Worm (Caenorhabditis elegans) whole organism, L4 larva: ENCODE measurements around the gene F53A9.6.

Source experiments
- Y105C5A.15 ChIP-seq: fragments of 200-800 bp; sonication (Bioruptor generic); IDR thresholded peaks from 2 replicates; pipeline ENCODE4 v1.3.6; 2022; ENCODE audit warnings: missing genetic modification characterization, missing compliant biosample characterization
- Y48G9A.11 ChIP-seq: fragments of 200-800 bp; sonication (Bioruptor generic); IDR thresholded peaks from 2 replicates; pipeline ENCODE4 v1.3.6; 2022; ENCODE audit warnings: missing genetic modification reagents, missing genetic modification characterization, missing compliant biosample characterization
- aha-1 ChIP-seq: fragments of 150-350 bp; peaks from one replicate; lab custom pipeline; 2014; ENCODE audit warnings: missing biosample characterization, missing genetic modification characterization
- attf-4 ChIP-seq: sonication (generic microtip); optimal IDR thresholded peaks from 3 replicates; lab custom pipeline; 2017; ENCODE audit warnings: missing biosample characterization, missing genetic modification characterization
- ceh-32 ChIP-seq: sonication (generic microtip); optimal IDR thresholded peaks from 2 replicates; lab custom pipeline; 2016; ENCODE audit warnings: mild to moderate bottlenecking, missing genetic modification characterization, missing compliant biosample characterization; ENCODE audit not compliant: poor library complexity
- ces-1 ChIP-seq: fragments of 150-350 bp; sonication (generic microtip); optimal IDR thresholded peaks from 4 replicates; lab custom pipeline; 2014; ENCODE audit warnings: missing biosample characterization, missing genetic modification reagents, missing genetic modification characterization
- dmd-6 ChIP-seq: fragments of 200-800 bp; sonication (Bioruptor generic); IDR thresholded peaks from 2 replicates; pipeline ENCODE4 v1.3.6; 2022; ENCODE audit warnings: missing genetic modification reagents, missing genetic modification characterization, missing compliant biosample characterization
- dmd-8 ChIP-seq: fragments of 200-800 bp; sonication (Bioruptor generic); IDR thresholded peaks from 2 replicates; pipeline ENCODE4 v1.3.6; 2022; ENCODE audit warnings: missing genetic modification characterization, missing compliant biosample characterization
- egl-43 ChIP-seq: fragments of 200-800 bp; sonication (Bioruptor generic); IDR thresholded peaks from 2 replicates; pipeline ENCODE4 v1.3.6; 2022; ENCODE audit warnings: missing genetic modification reagents, missing genetic modification characterization, missing compliant biosample characterization
- gei-8 ChIP-seq: fragments of 200-800 bp; sonication (Bioruptor generic); optimal IDR thresholded peaks from 2 replicates; lab custom pipeline; 2018; ENCODE audit warnings: mild to moderate bottlenecking, missing genetic modification characterization, missing compliant biosample characterization
- hlh-30 ChIP-seq: sonication (generic microtip); optimal IDR thresholded peaks from 2 replicates; lab custom pipeline; 2017; ENCODE audit warnings: antibody characterized with exemption, mild to moderate bottlenecking, missing genetic modification characterization, missing compliant biosample characterization; ENCODE audit not compliant: insufficient read depth
- lin-1 ChIP-seq: fragments of 200-800 bp; sonication (Bioruptor generic); IDR thresholded peaks from 2 replicates; pipeline ENCODE4 v1.3.6; 2022; ENCODE audit warnings: missing genetic modification reagents, missing genetic modification characterization, missing compliant biosample characterization
- lin-13 ChIP-seq: fragments of 150-350 bp; optimal IDR thresholded peaks from 2 replicates; lab custom pipeline; 2014; ENCODE audit warnings: missing biosample characterization, missing genetic modification reagents, missing genetic modification characterization
- lin-15B ChIP-seq: fragments of 150-350 bp; sonication (generic microtip); optimal IDR thresholded peaks from 3 replicates; lab custom pipeline; 2014; ENCODE audit warnings: missing biosample characterization, missing genetic modification characterization
- lin-38 ChIP-seq: fragments of 200-800 bp; sonication (Bioruptor generic); IDR thresholded peaks from 2 replicates; pipeline ENCODE4 v1.3.6; 2022; ENCODE audit warnings: missing genetic modification reagents, missing genetic modification characterization, missing compliant biosample characterization
- lin-39 ChIP-seq: fragments of 150-350 bp; optimal IDR thresholded peaks from 2 replicates; lab custom pipeline; 2014; ENCODE audit warnings: missing biosample characterization, missing genetic modification reagents, missing genetic modification characterization
- lsy-2 ChIP-seq, 2 experiments: fragments of 150-350 bp in 1 of 2; sonication (generic microtip) in 1 of 2; optimal IDR thresholded peaks; 2 replicates each; lab custom pipeline; 2014 to 2017; ENCODE audit warnings: missing biosample characterization in 2 of 2, missing genetic modification characterization in 2 of 2
- madf-5 ChIP-seq, 2 experiments: fragments of 200-800 bp; sonication (Bioruptor generic); IDR thresholded peaks; 2 replicates each; pipeline ENCODE4 v1.3.6; 2022; ENCODE audit warnings: missing compliant biosample characterization in 2 of 2, missing genetic modification characterization in 2 of 2
- madf-9 ChIP-seq: fragments of 200-800 bp; sonication (Bioruptor generic); conservative IDR thresholded peaks from 2 replicates; pipeline ENCODE4 v1.3.6; 2022; ENCODE audit warnings: missing genetic modification reagents, missing genetic modification characterization, missing compliant biosample characterization
- mdt-29 ChIP-seq: fragments of 200-800 bp; sonication (Bioruptor generic); IDR thresholded peaks from 2 replicates; pipeline ENCODE4 v1.3.6; 2022; ENCODE audit warnings: missing genetic modification reagents, missing genetic modification characterization, missing compliant biosample characterization
- mes-2 ChIP-seq: sonication (generic microtip); optimal IDR thresholded peaks from 2 replicates; lab custom pipeline; 2016; ENCODE audit warnings: missing genotype, mild to moderate bottlenecking, missing genetic modification characterization, missing compliant biosample characterization; ENCODE audit not compliant: poor library complexity, severe bottlenecking
- mxl-3 ChIP-seq: fragments of 200-800 bp; sonication (Bioruptor generic); optimal IDR thresholded peaks from 2 replicates; lab custom pipeline; 2018; ENCODE audit warnings: mild to moderate bottlenecking, missing genetic modification characterization, missing compliant biosample characterization
- nhr-25 ChIP-seq: sonication (generic microtip); optimal IDR thresholded peaks from 2 replicates; lab custom pipeline; 2017; ENCODE audit warnings: missing genetic modification characterization, mild to moderate bottlenecking, missing compliant biosample characterization, antibody characterized with exemption, moderate library complexity, borderline replicate concordance; ENCODE audit not compliant: insufficient read depth
- nhr-41 ChIP-seq: fragments of 200-800 bp; sonication (Bioruptor generic); IDR thresholded peaks from 2 replicates; pipeline ENCODE4 v1.3.6; 2022; ENCODE audit warnings: missing genetic modification reagents, missing genetic modification characterization, missing compliant biosample characterization
- pqm-1 ChIP-seq: sonication (generic microtip); optimal IDR thresholded peaks from 2 replicates; lab custom pipeline; 2017; ENCODE audit warnings: missing biosample characterization, missing genetic modification characterization
- rbr-2 ChIP-seq: sonication (generic microtip); optimal IDR thresholded peaks from 2 replicates; lab custom pipeline; 2016; ENCODE audit warnings: missing genotype, missing genetic modification characterization, missing compliant biosample characterization
- saeg-2 ChIP-seq: fragments of 200-800 bp; sonication (Bioruptor generic); IDR thresholded peaks from 2 replicates; pipeline ENCODE4 v1.3.6; 2022; ENCODE audit warnings: missing genetic modification reagents, missing genetic modification characterization, missing compliant biosample characterization
- sdz-12 ChIP-seq: fragments of 200-800 bp; sonication (Bioruptor generic); optimal IDR thresholded peaks from 2 replicates; lab custom pipeline; 2018; ENCODE audit warnings: mild to moderate bottlenecking, missing genetic modification characterization, missing compliant biosample characterization
- set-16 ChIP-seq: fragments of 200-800 bp; sonication (Bioruptor generic); IDR thresholded peaks from 2 replicates; pipeline ENCODE4 v1.3.6; 2022; ENCODE audit warnings: missing genetic modification reagents, missing genetic modification characterization, missing compliant biosample characterization
- snpc-1.2 ChIP-seq: fragments of 200-800 bp; sonication (Bioruptor generic); IDR thresholded peaks from 2 replicates; pipeline ENCODE4 v1.3.6; 2022; ENCODE audit warnings: missing genetic modification reagents, missing genetic modification characterization, missing compliant biosample characterization
- spr-1 ChIP-seq: sonication (generic microtip); optimal IDR thresholded peaks from 2 replicates; lab custom pipeline; 2016; ENCODE audit warnings: mild to moderate bottlenecking, missing genetic modification characterization, missing compliant biosample characterization
- unc-130 ChIP-seq: sonication (generic microtip); optimal IDR thresholded peaks from 2 replicates; lab custom pipeline; 2016; ENCODE audit warnings: missing genetic modification reagents, missing genetic modification characterization, missing compliant biosample characterization
- unc-62 ChIP-seq, 3 experiments: fragments of 150-350 bp in 1 of 3; sonication (generic microtip); optimal IDR thresholded peaks in 2 of 3; peaks in 1 of 3; 1 replicate in 1 of 3; 2 replicates in 2 of 3; lab custom pipeline; 2014 to 2017; ENCODE audit warnings: missing biosample characterization in 3 of 3, missing genetic modification characterization in 3 of 3, missing genetic modification reagents in 3 of 3, missing genotype in 1 of 3
- ztf-7 ChIP-seq: fragments of 150-350 bp; optimal IDR thresholded peaks from 2 replicates; lab custom pipeline; 2014; ENCODE audit warnings: missing biosample characterization, missing genetic modification characterization

Gene F53A9.6

ce11 chrX:8708053-8708452 lies 5.6 kb downstream of the F53A9.6 start, which contains the start of gene F53A9.3:
Gene F53A9.3, plus strand, starts transcription at chrX:8708353.
- no peak for TF ChIP-seq egl-43 (GFP tag; lab: Robert Waterston, UW)
- TF ChIP-seq lin-1 (GFP tag; lab: Robert Waterston, UW), result no peak
- TF ChIP-seq mes-2 (tag; lab: Kevin White, UChicago), result no peak
- no peak for TF ChIP-seq lin-38
- no peak for TF ChIP-seq unc-62 (GFP tag; optimal IDR thresholded peaks at IDR 0.05 in 1 of 2; lab: Kevin White, UChicago)
- no peak for TF ChIP-seq unc-62 (tag; optimal IDR thresholded peaks at IDR 0.05; lab: Kevin White, UChicago)
- no peak for TF ChIP-seq mxl-3 (GFP tag; lab: Kevin White, UChicago)
- no peak for TF ChIP-seq lin-15B (tag; lab: Kevin White, UChicago)
- TF ChIP-seq nhr-41, result no peak
- no peak for TF ChIP-seq ces-1 (GFP tag; lab: Kevin White, UChicago)
- TF ChIP-seq snpc-1.2 (GFP tag; lab: Robert Waterston, UW), result no peak
- no peak for TF ChIP-seq gei-8
- no peak for TF ChIP-seq Y105C5A.15 (GFP tag; lab: Robert Waterston, UW)
- no peak for TF ChIP-seq lin-39 (tag; lab: Kevin White, UChicago)
- TF ChIP-seq set-16 (GFP tag; lab: Robert Waterston, UW), result no peak
- no peak for TF ChIP-seq hlh-30 (tag; lab: Kevin White, UChicago)
- TF ChIP-seq, all 104 proteins: peak for 0

DNA sequence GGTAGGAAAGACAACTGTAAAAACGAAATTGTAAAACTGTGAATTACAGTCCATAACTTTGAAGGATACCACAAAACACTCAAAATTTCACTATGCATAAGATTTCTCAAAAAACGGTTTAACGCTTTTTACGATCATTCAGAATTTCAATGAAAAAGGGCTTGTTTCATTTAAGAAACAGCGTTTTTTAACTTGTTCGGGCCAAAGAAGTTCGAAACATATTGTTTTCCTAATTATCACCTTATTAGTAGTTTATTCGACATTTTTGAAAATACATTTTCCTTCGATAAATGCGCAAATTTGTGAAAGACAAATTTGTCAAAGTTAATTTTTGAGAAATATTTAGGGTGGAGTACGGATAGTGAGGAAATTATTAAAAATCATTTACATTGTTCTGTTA lies 8.8 kb downstream of the F53A9.6 start:
- TF ChIP-seq aha-1 (peak; percentile 90), nhr-41 (no peak)

- no peak for TF ChIP-seq ceh-32 (tag; lab: Kevin White, UChicago)
- TF ChIP-seq rbr-2, result no peak
- no peak for TF ChIP-seq madf-9
- no peak for TF ChIP-seq set-16 (GFP tag; lab: Robert Waterston, UW)
- no peak for TF ChIP-seq lsy-2 (tag; optimal IDR thresholded peaks at IDR 0.05; lab: Kevin White, UChicago)
- no peak for TF ChIP-seq madf-5 (GFP tag; IDR thresholded peaks at IDR 0.05; lab: Robert Waterston, UW)
- no peak for TF ChIP-seq pqm-1 (tag; lab: Kevin White, UChicago)
- no peak for TF ChIP-seq nhr-25 (tag; lab: Kevin White, UChicago)
These were observed 9.8 kb downstream of the F53A9.6 start, which contains the start of gene jbts-14 for ce11 chrX:8703664-8704356. Gene jbts-14, plus strand, starts transcription at chrX:8704306.

DNA sequence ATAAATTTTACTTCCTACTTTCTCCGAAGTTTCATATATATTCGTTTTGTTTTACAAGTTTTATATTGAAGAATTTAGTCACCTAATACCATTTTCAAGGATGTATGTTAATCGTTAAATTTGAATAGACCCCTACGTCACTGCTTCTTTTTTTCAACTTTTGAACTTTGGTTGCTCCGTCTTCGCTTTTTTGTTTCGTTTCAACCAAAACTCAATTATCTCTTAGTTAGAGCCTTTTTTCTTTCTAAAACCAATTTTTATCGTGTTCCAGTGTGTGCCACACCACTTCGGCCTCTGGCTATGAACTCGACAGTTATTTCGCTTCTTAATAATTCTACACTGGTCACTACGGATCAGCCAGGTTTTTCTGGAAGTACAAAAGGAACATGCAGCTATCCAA lies 16.1 kb downstream of the F53A9.6 start, which contains the start of gene frpr-8:
Gene frpr-8 (plus strand): TSS at position 301 of the 400 bp plus-strand sequence.
- no peak for TF ChIP-seq ztf-7 (tag; lab: Kevin White, UChicago)
- TF ChIP-seq spr-1 (tag; lab: Kevin White, UChicago), result no peak
- TF ChIP-seq madf-5 (GFP tag; IDR thresholded peaks at IDR 0.05; lab: Robert Waterston, UW), result no peak
- TF ChIP-seq attf-4 (tag; lab: Kevin White, UChicago), result no peak
- TF ChIP-seq dmd-6, result no peak
- no peak for TF ChIP-seq nhr-25 (tag; lab: Kevin White, UChicago)
- no peak for TF ChIP-seq saeg-2 (GFP tag; lab: Robert Waterston, UW)
- no peak for TF ChIP-seq lin-13 (GFP tag; lab: Kevin White, UChicago)
- TF ChIP-seq aha-1, result no peak
- TF ChIP-seq sdz-12 (GFP tag; lab: Kevin White, UChicago), result no peak
- TF ChIP-seq lin-1 (GFP tag; lab: Robert Waterston, UW), result no peak
- no peak for TF ChIP-seq snpc-1.2 (GFP tag; lab: Robert Waterston, UW)
- TF ChIP-seq mdt-29 (GFP tag; lab: Robert Waterston, UW), result no peak
- TF ChIP-seq Y48G9A.11 (GFP tag; lab: Robert Waterston, UW), result no peak
- no peak for TF ChIP-seq dmd-8 (GFP tag; lab: Robert Waterston, UW)
- no peak for TF ChIP-seq unc-130 (GFP tag; lab: Kevin White, UChicago)
